Worm (Caenorhabditis elegans): Measurements from ENCODE around the gene usp-39.

- TF ChIP-seq hlh-30 (tag; optimal IDR thresholded peaks at IDR 0.05; ENCODE audit: insufficient read depth) (no peak), T23F11.4 (GFP tag; optimal IDR thresholded peaks at IDR 0.05) (no peak), fkh-10 (GFP tag; optimal IDR thresholded peaks at IDR 0.05) (no peak), nfya-1 (tag; optimal IDR thresholded peaks at IDR 0.05) (no peak)
These were observed 40.2 kb downstream of the usp-39 start, which contains the start of gene sri-77 for ce11 chrII:2605319-2605718.

Data from whole organism, late embryonic.